Fruit fly (Drosophila melanogaster) S2 (cell line): ENCODE data around the gene Dtg.

Experiments used
- CG8478 ChIP-seq: fragments of >200 bp; optimal IDR thresholded peaks from 2 replicates; lab custom pipeline; 2018
- CTCF ChIP-seq, 2 experiments: fragments of >200 bp; optimal IDR thresholded peaks; 2 replicates each; lab custom pipeline; 2018

- TF ChIP-seq CTCF (optimal IDR thresholded peaks at IDR 0.05; lab: Kevin White, UChicago) = no peak
- TF ChIP-seq CG8478 = no peak
Measured at dm6 chr3R:12681275-12681674, 33.4 kb downstream of the Dtg start, which contains the start of gene Cyp313a4.
